Worm (Caenorhabditis elegans) whole organism, young adult: Measurements from ENCODE around the gene F59A6.11.
A peak's percentile ranks its signal among the peaks of the same experiment; 100 is the strongest.

ENCODE experiments used
- B0035.1 ChIP-seq: sonication (generic microtip); optimal IDR thresholded peaks from 2 replicates; lab custom pipeline; 2016; ENCODE audit warnings: missing genetic modification characterization, mild to moderate bottlenecking, missing compliant biosample characterization, missing genotype, missing genetic modification reagents
- D2030.7 ChIP-seq: fragments of 200-800 bp; sonication (Bioruptor generic); IDR thresholded peaks from 2 replicates; pipeline ENCODE4 v1.3.6; 2022; ENCODE audit warnings: missing genetic modification reagents, missing genetic modification characterization, missing compliant biosample characterization
- F10E7.11 ChIP-seq: sonication (generic microtip); optimal IDR thresholded peaks from 2 replicates; lab custom pipeline; 2017; ENCODE audit warnings: mild to moderate bottlenecking, missing genetic modification characterization, moderate library complexity, missing compliant biosample characterization
- F37B4.10 ChIP-seq: fragments of 200-800 bp; sonication (Bioruptor generic); IDR thresholded peaks from 2 replicates; pipeline ENCODE4 v1.3.6; 2022; ENCODE audit warnings: missing genetic modification characterization, missing compliant biosample characterization
- F52B5.7 ChIP-seq: sonication (generic microtip); optimal IDR thresholded peaks from 2 replicates; lab custom pipeline; 2016; ENCODE audit warnings: mild to moderate bottlenecking, missing genetic modification characterization, missing compliant biosample characterization
- K12H6.12 ChIP-seq: fragments of 200-800 bp; sonication (Bioruptor generic); optimal IDR thresholded peaks from 2 replicates; lab custom pipeline; 2018; ENCODE audit warnings: mild to moderate bottlenecking, missing genetic modification characterization, missing compliant biosample characterization
- T26A5.8 ChIP-seq: sonication (generic microtip); optimal IDR thresholded peaks from 2 replicates; lab custom pipeline; 2016; ENCODE audit warnings: missing genetic modification characterization, missing compliant biosample characterization
- Y53G8AR.9 ChIP-seq: fragments of 200-800 bp; sonication (Bioruptor generic); conservative IDR thresholded peaks from 2 replicates; pipeline ENCODE4 v1.3.6; 2022; ENCODE audit warnings: missing genetic modification reagents, missing genetic modification characterization, missing compliant biosample characterization
- Y79H2A.3 ChIP-seq: fragments of 200-800 bp; sonication (Bioruptor generic); conservative IDR thresholded peaks from 2 replicates; pipeline ENCODE4 v1.3.6; 2022; ENCODE audit warnings: missing genetic modification reagents, missing genetic modification characterization, missing compliant biosample characterization
- Y95B8A.8 ChIP-seq: fragments of 200-800 bp; sonication (Bioruptor generic); IDR thresholded peaks from 2 replicates; pipeline ENCODE4 v1.3.6; 2022; ENCODE audit warnings: missing genetic modification reagents, missing genetic modification characterization, missing compliant biosample characterization
- ama-1 ChIP-seq, 3 experiments: fragments of 150-350 bp in 1 of 3; sonication (generic microtip) in 2 of 3; optimal IDR thresholded peaks; 2 replicates each; lab custom pipeline; 2014 to 2018; ENCODE audit warnings: missing biosample characterization in 2 of 3, missing genetic modification characterization in 2 of 3, missing genetic modification reagents in 2 of 3
- aptf-2 ChIP-seq: fragments of 200-800 bp; sonication (Bioruptor generic); conservative IDR thresholded peaks from 2 replicates; pipeline ENCODE4 v1.3.6; 2022; ENCODE audit warnings: missing genetic modification reagents, missing genetic modification characterization, missing compliant biosample characterization
- atf-7 ChIP-seq: sonication (generic microtip); optimal IDR thresholded peaks from 2 replicates; lab custom pipeline; 2017; ENCODE audit warnings: mild to moderate bottlenecking, missing genetic modification characterization, missing compliant biosample characterization
- attf-3 ChIP-seq: fragments of 200-800 bp; sonication (Bioruptor generic); conservative IDR thresholded peaks from 2 replicates; pipeline ENCODE4 v1.3.6; 2022; ENCODE audit warnings: missing genetic modification reagents, missing genetic modification characterization, missing compliant biosample characterization
- attf-6 ChIP-seq: fragments of 200-800 bp; sonication (Bioruptor generic); IDR thresholded peaks from 2 replicates; pipeline ENCODE4 v1.3.6; 2022; ENCODE audit warnings: missing genetic modification reagents, missing genetic modification characterization, missing compliant biosample characterization
- bed-1 ChIP-seq: fragments of 200-800 bp; sonication (Bioruptor generic); IDR thresholded peaks from 2 replicates; pipeline ENCODE4 v1.3.6; 2022; ENCODE audit warnings: missing genetic modification reagents, missing genetic modification characterization, missing compliant biosample characterization
- ccch-3 ChIP-seq: fragments of 200-800 bp; sonication (Bioruptor generic); optimal IDR thresholded peaks from 2 replicates; lab custom pipeline; 2018; ENCODE audit warnings: mild to moderate bottlenecking, missing genetic modification characterization, missing compliant biosample characterization
- cebp-1 ChIP-seq, 2 experiments: fragments of 200-800 bp in 1 of 2; sonication (Bioruptor generic) in 1 of 2; sonication (generic microtip) in 1 of 2; IDR thresholded peaks in 1 of 2; optimal IDR thresholded peaks in 1 of 2; 2 replicates each; pipeline versions ENCODE4 v1.3.6 to Lab custom; 2017 to 2022; ENCODE audit warnings: missing compliant biosample characterization in 2 of 2, missing genetic modification characterization in 2 of 2, mild to moderate bottlenecking in 1 of 2, missing genetic modification reagents in 1 of 2, moderate library complexity in 1 of 2
- ceh-100 ChIP-seq: fragments of 200-800 bp; sonication (Bioruptor generic); IDR thresholded peaks from 2 replicates; pipeline ENCODE4 v1.3.6; 2022; ENCODE audit warnings: missing genetic modification reagents, missing genetic modification characterization, missing compliant biosample characterization
- ceh-40 ChIP-seq: fragments of 200-800 bp; sonication (Bioruptor generic); IDR thresholded peaks from 2 replicates; pipeline ENCODE4 v1.3.6; 2022; ENCODE audit warnings: missing genetic modification characterization, missing compliant biosample characterization
- ceh-58 ChIP-seq: fragments of 200-800 bp; sonication (Bioruptor generic); IDR thresholded peaks from 2 replicates; pipeline ENCODE4 v1.3.6; 2022; ENCODE audit warnings: missing genetic modification characterization, missing compliant biosample characterization
- ceh-79 ChIP-seq: sonication (generic microtip); optimal IDR thresholded peaks from 2 replicates; lab custom pipeline; 2017; ENCODE audit warnings: mild to moderate bottlenecking, missing genetic modification characterization, missing compliant biosample characterization
- dox-1 ChIP-seq: fragments of 200-800 bp; sonication (Bioruptor generic); IDR thresholded peaks from 2 replicates; pipeline ENCODE4 v1.3.6; 2022; ENCODE audit warnings: missing genetic modification reagents, missing genetic modification characterization, missing compliant biosample characterization
- dpff-1 ChIP-seq: sonication (generic microtip); optimal IDR thresholded peaks from 2 replicates; lab custom pipeline; 2017; ENCODE audit warnings: mild to moderate bottlenecking, missing genetic modification characterization, missing compliant biosample characterization
- efl-1 ChIP-seq: fragments of 150-350 bp; optimal IDR thresholded peaks from 2 replicates; lab custom pipeline; 2014; ENCODE audit warnings: missing biosample characterization, missing genetic modification reagents, missing genetic modification characterization
- ekl-4 ChIP-seq: fragments of 200-800 bp; sonication (Bioruptor generic); IDR thresholded peaks from 2 replicates; pipeline ENCODE4 v1.3.6; 2022; ENCODE audit warnings: missing genetic modification reagents, missing genetic modification characterization, missing compliant biosample characterization
- ets-4 ChIP-seq: fragments of 200-800 bp; sonication (Bioruptor generic); optimal IDR thresholded peaks from 2 replicates; lab custom pipeline; 2018; ENCODE audit warnings: mild to moderate bottlenecking, missing genetic modification characterization, missing compliant biosample characterization
- gei-17 ChIP-seq: fragments of 200-800 bp; sonication (Bioruptor generic); optimal IDR thresholded peaks from 2 replicates; lab custom pipeline; 2018; ENCODE audit warnings: mild to moderate bottlenecking, missing genetic modification characterization, missing compliant biosample characterization
- hlh-12 ChIP-seq: sonication (generic microtip); optimal IDR thresholded peaks from 2 replicates; lab custom pipeline; 2016; ENCODE audit warnings: missing genetic modification characterization, missing compliant biosample characterization
- lin-40 ChIP-seq: sonication (generic microtip); optimal IDR thresholded peaks from 2 replicates; lab custom pipeline; 2016; ENCODE audit warnings: missing genetic modification characterization, mild to moderate bottlenecking, missing compliant biosample characterization, missing genotype, missing genetic modification reagents
- madf-6 ChIP-seq: fragments of 200-800 bp; sonication (Bioruptor generic); IDR thresholded peaks from 2 replicates; pipeline ENCODE4 v1.3.6; 2022; ENCODE audit warnings: missing genetic modification reagents, missing genetic modification characterization, missing compliant biosample characterization
- madf-8 ChIP-seq: fragments of 200-800 bp; sonication (Bioruptor generic); conservative IDR thresholded peaks from 2 replicates; pipeline ENCODE4 v1.3.6; 2022; ENCODE audit warnings: missing genetic modification reagents, missing genetic modification characterization, missing compliant biosample characterization
- mcd-1 ChIP-seq: fragments of 200-800 bp; sonication (Bioruptor generic); IDR thresholded peaks from 2 replicates; pipeline ENCODE4 v1.3.6; 2022; ENCODE audit warnings: missing genetic modification reagents, missing genetic modification characterization, missing compliant biosample characterization
- mel-28 ChIP-seq: sonication (generic microtip); optimal IDR thresholded peaks from 2 replicates; lab custom pipeline; 2016; ENCODE audit warnings: borderline replicate concordance, mild to moderate bottlenecking, missing genetic modification characterization, missing compliant biosample characterization
- mxl-1 ChIP-seq: sonication (generic microtip); optimal IDR thresholded peaks from 2 replicates; lab custom pipeline; 2016; ENCODE audit warnings: missing genetic modification characterization, missing compliant biosample characterization
- nfyb-1 ChIP-seq: fragments of 200-800 bp; sonication (Bioruptor generic); IDR thresholded peaks from 2 replicates; pipeline ENCODE4 v1.3.6; 2022; ENCODE audit warnings: missing genetic modification reagents, missing genetic modification characterization, missing compliant biosample characterization
- nhr-120 ChIP-seq: fragments of 200-800 bp; sonication (Bioruptor generic); IDR thresholded peaks from 2 replicates; pipeline ENCODE4 v1.3.6; 2022; ENCODE audit warnings: missing genetic modification characterization, missing compliant biosample characterization
- nhr-179 ChIP-seq: sonication (generic microtip); optimal IDR thresholded peaks from 2 replicates; lab custom pipeline; 2016; ENCODE audit warnings: mild to moderate bottlenecking, missing genetic modification characterization, missing compliant biosample characterization
- nhr-80 ChIP-seq: sonication (generic microtip); optimal IDR thresholded peaks from 2 replicates; lab custom pipeline; 2016; ENCODE audit warnings: missing genetic modification characterization, missing compliant biosample characterization
- nhr-90 ChIP-seq: sonication (generic microtip); optimal IDR thresholded peaks from 2 replicates; lab custom pipeline; 2016; ENCODE audit warnings: missing genotype, mild to moderate bottlenecking, missing genetic modification characterization, missing compliant biosample characterization
- rec-8 ChIP-seq, 2 experiments: sonication (generic microtip); optimal IDR thresholded peaks; 2 replicates each; lab custom pipeline; 2016; ENCODE audit warnings: mild to moderate bottlenecking in 2 of 2, missing genetic modification characterization in 2 of 2, missing genetic modification reagents in 2 of 2, missing genotype in 2 of 2, missing biosample characterization in 1 of 2, missing compliant biosample characterization in 1 of 2, moderate library complexity in 1 of 2
- repo-1 ChIP-seq: sonication (generic microtip); optimal IDR thresholded peaks from 2 replicates; lab custom pipeline; 2017; ENCODE audit warnings: mild to moderate bottlenecking, missing genetic modification characterization, missing compliant biosample characterization
- snpc-1.1 ChIP-seq: sonication (generic microtip); optimal IDR thresholded peaks from 2 replicates; lab custom pipeline; 2017; ENCODE audit warnings: missing genetic modification characterization, mild to moderate bottlenecking, missing compliant biosample characterization, antibody characterized with exemption, moderate library complexity, missing genotype, missing genetic modification reagents; ENCODE audit not compliant: insufficient read depth
- somi-1 ChIP-seq: fragments of 200-800 bp; sonication (Bioruptor generic); optimal IDR thresholded peaks from 2 replicates; lab custom pipeline; 2018; ENCODE audit warnings: mild to moderate bottlenecking, missing genetic modification characterization, missing compliant biosample characterization
- tbx-9 ChIP-seq: sonication (generic microtip); optimal IDR thresholded peaks from 2 replicates; lab custom pipeline; 2016; ENCODE audit warnings: borderline replicate concordance, missing genetic modification characterization, inconsistent platforms, missing compliant biosample characterization
- xnd-1 ChIP-seq: sonication (generic microtip); optimal IDR thresholded peaks from 2 replicates; lab custom pipeline; 2016; ENCODE audit warnings: missing genotype, missing genetic modification reagents, missing genetic modification characterization, missing compliant biosample characterization
- ztf-18 ChIP-seq: sonication (generic microtip); optimal IDR thresholded peaks from 2 replicates; lab custom pipeline; 2016; ENCODE audit warnings: missing genotype, mild to moderate bottlenecking, missing genetic modification characterization, missing compliant biosample characterization
- ztf-3 ChIP-seq: fragments of 200-800 bp; sonication (Bioruptor generic); optimal IDR thresholded peaks from 2 replicates; lab custom pipeline; 2018; ENCODE audit warnings: mild to moderate bottlenecking, missing genetic modification characterization, missing compliant biosample characterization

The F59A6.11 gene

DNA sequence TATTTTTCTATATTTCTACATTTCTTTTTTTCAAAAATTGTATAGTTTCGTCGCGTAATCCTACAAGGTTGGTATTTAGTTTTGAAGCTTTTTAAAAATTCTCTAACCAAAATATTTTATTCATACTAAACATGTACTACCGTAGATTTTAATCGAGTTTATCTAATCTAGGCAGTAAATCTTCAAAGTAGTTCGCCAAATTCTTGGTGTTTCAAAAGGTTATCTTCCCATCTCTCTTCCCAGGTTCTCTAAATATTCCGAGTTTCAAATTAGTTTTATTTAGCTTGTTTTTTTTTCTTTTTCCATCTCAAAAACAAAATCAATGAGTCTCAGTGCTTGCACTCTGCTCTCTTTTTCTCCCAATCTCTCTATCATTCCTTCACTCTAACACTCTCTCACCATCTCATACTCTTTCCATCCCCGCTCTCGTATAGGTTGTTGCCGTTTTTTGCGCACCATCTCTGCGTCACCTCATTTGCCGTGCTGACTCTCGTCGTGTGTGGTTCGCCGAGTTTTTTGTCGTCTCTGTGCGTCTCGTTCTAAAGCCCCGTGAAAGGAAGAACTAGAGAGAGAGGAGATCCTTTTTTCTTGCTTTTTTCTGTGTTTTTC is 18.5 kb upstream of the F59A6.11 start:
- no peak for TF ChIP-seq bed-1 (GFP tag; lab: Robert Waterston, UW)
- TF ChIP-seq nhr-90 (tag; lab: Kevin White, UChicago) = no peak
- TF ChIP-seq F10E7.11 = no peak
- TF ChIP-seq nhr-120 (GFP tag; lab: Robert Waterston, UW) = no peak
- TF ChIP-seq madf-8 = no peak
- no peak for TF ChIP-seq ets-4 (GFP tag; lab: Kevin White, UChicago)
- no peak for TF ChIP-seq dpff-1
- peak; percentile 17 for TF ChIP-seq ztf-18 (tag; lab: Kevin White, UChicago)
- no peak for TF ChIP-seq repo-1 (tag; lab: Kevin White, UChicago)
- no peak for TF ChIP-seq efl-1
- TF ChIP-seq Y79H2A.3 (GFP tag; lab: Robert Waterston, UW) = no peak
- no peak for TF ChIP-seq gei-17
- TF ChIP-seq ceh-100 (GFP tag; lab: Robert Waterston, UW) = no peak
- TF ChIP-seq aptf-2 = no peak
- TF ChIP-seq ztf-3 (GFP tag; lab: Kevin White, UChicago) = no peak
- TF ChIP-seq F52B5.7 (tag; lab: Kevin White, UChicago) = no peak
- TF ChIP-seq ama-1 (optimal IDR thresholded peaks at IDR 0.05; lab: Kevin White, UChicago) = no peak
- TF ChIP-seq ama-1 (GFP tag; optimal IDR thresholded peaks at IDR 0.05; lab: Kevin White, UChicago) = no peak
- no peak for TF ChIP-seq madf-6 (GFP tag; lab: Robert Waterston, UW)
- TF ChIP-seq ceh-40 = no peak
- no peak for TF ChIP-seq T26A5.8 (tag; lab: Kevin White, UChicago)
- TF ChIP-seq mel-28 = no peak
- TF ChIP-seq mxl-1 (tag; lab: Kevin White, UChicago) = no peak
- TF ChIP-seq attf-3 (GFP tag; lab: Robert Waterston, UW) = no peak
- TF ChIP-seq somi-1 (GFP tag; lab: Kevin White, UChicago) = no peak
- no peak for TF ChIP-seq ccch-3 (GFP tag; lab: Kevin White, UChicago)
- no peak for TF ChIP-seq B0035.1 (tag; lab: Kevin White, UChicago)
- TF ChIP-seq D2030.7 (GFP tag; lab: Robert Waterston, UW) = no peak
- no peak for TF ChIP-seq atf-7 (tag; lab: Kevin White, UChicago)
- 0 out of 2 replicates have a peak, but pooled peaks have one; percentile 33 for TF ChIP-seq ekl-4 (GFP tag; lab: Robert Waterston, UW)
- no peak for TF ChIP-seq tbx-9
- no peak for TF ChIP-seq ceh-58 (GFP tag; lab: Robert Waterston, UW)
- no peak for TF ChIP-seq Y95B8A.8 (GFP tag; lab: Robert Waterston, UW)
- TF ChIP-seq Y53G8AR.9 (GFP tag; lab: Robert Waterston, UW) = no peak
- peak; percentile 56 for TF ChIP-seq mcd-1 (GFP tag; lab: Robert Waterston, UW)
- TF ChIP-seq snpc-1.1 = no peak
- peak; percentile 64 for TF ChIP-seq nhr-80 (tag; lab: Kevin White, UChicago)
- no peak for TF ChIP-seq nhr-179 (tag; lab: Kevin White, UChicago)
- TF ChIP-seq ceh-79 (tag; lab: Kevin White, UChicago) = no peak
- TF ChIP-seq rec-8 (tag; optimal IDR thresholded peaks at IDR 0.05; lab: Kevin White, UChicago) = no peak
- TF ChIP-seq xnd-1 = no peak
- 0 out of 2 replicates have a peak, but pooled peaks have one; percentile 16 for TF ChIP-seq nfyb-1 (GFP tag; lab: Robert Waterston, UW)
- TF ChIP-seq dox-1 (GFP tag; lab: Robert Waterston, UW) = peak; percentile 60
- TF ChIP-seq attf-6 = no peak
- TF ChIP-seq K12H6.12 (tag; lab: Kevin White, UChicago) = peak; percentile 59
- TF ChIP-seq cebp-1 (GFP tag; IDR thresholded peaks at IDR 0.05; lab: Robert Waterston, UW) = no peak
- TF ChIP-seq cebp-1 (tag; optimal IDR thresholded peaks at IDR 0.05; lab: Kevin White, UChicago) = peak; percentile 66
- no peak for TF ChIP-seq F37B4.10 (GFP tag; lab: Robert Waterston, UW)
- peak; percentile 80 for TF ChIP-seq lin-40 (tag; lab: Kevin White, UChicago)
- TF ChIP-seq hlh-12 (tag; lab: Kevin White, UChicago) = no peak
